Fruit fly (Drosophila melanogaster) S2 (cell line): ENCODE results near the gene CtIP.

ENCODE experiments used
- CG8478 ChIP-seq: fragments of >200 bp; optimal IDR thresholded peaks from 2 replicates; lab custom pipeline; 2018
- CTCF ChIP-seq, 2 experiments: fragments of >200 bp; optimal IDR thresholded peaks; 2 replicates each; lab custom pipeline; 2018

The CtIP gene

DNA sequence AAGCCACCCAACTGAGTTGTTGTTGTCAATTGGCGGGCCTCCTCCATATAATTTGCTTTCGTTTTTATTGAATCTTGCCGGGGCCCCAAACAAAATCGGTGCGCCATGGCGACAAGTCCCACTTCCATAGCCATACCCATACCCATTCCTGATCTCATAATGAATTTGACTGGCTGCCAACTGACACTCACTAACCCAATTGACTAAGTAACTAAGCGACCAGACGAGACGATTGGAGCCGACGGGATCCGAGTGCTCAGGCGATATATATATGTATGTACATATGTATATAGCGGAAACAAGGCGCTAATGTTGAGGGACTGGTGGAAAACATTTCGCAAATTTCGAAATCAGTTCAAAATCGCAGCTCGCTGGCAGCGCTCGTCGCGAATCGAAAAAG lies 30.5 kb downstream of the CtIP start, which contains the start of gene Tdh:
Tdh (plus strand) TSS at position 346 of the 400 bp plus-strand sequence.
- no peak for TF ChIP-seq CG8478 (lab: Kevin White, UChicago)

DNA sequence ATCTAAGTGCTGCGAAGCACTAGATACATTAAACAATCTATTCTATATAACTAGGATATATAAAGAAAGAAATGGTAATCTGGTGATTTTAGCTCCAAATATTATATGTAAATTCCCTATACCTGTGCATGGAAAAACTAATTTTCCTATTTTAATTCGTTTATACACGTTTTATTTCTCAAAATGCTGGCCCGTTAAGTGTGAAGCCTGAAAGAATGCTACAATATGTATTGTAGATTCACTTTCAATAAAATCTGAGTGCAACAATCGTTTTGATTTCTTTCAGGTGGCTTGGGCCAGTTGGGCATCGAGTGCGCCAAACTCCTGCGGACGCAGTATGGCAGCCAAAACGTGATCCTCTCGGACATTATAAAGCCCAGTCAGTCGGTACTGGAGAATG lies 31.4 kb downstream of the CtIP start:
- TF ChIP-seq CG8478 (lab: Kevin White, UChicago) (no peak), CTCF (optimal IDR thresholded peaks at IDR 0.05; lab: Kevin White, UChicago) (no peak)

DNA sequence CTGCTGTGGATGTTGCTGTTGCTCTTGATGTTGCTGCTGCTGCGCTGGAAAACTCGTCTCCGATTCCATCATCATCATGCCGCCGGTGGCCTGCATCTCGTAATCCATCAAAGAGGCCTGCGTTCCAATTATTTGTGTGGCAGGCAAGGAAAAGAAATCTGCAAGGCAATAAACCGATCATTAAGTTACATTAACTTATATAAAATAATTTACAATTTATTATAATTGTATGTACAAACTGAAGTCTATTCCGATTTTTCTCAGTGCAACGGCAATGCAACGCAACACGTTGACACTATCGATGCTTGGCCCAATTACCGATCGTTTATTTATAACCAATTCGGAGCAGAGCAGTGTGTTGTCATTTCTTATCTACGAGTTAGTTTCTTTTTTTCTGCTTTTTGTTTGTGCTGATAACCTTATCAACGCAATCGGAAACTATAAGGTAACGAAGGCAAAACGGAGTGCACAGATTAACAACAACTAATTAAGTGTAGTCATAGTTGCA lies 35.0 kb downstream of the CtIP start:
- TF ChIP-seq CG8478 (lab: Kevin White, UChicago), result no peak
- no peak for TF ChIP-seq CTCF (optimal IDR thresholded peaks at IDR 0.05; lab: Kevin White, UChicago)

DNA sequence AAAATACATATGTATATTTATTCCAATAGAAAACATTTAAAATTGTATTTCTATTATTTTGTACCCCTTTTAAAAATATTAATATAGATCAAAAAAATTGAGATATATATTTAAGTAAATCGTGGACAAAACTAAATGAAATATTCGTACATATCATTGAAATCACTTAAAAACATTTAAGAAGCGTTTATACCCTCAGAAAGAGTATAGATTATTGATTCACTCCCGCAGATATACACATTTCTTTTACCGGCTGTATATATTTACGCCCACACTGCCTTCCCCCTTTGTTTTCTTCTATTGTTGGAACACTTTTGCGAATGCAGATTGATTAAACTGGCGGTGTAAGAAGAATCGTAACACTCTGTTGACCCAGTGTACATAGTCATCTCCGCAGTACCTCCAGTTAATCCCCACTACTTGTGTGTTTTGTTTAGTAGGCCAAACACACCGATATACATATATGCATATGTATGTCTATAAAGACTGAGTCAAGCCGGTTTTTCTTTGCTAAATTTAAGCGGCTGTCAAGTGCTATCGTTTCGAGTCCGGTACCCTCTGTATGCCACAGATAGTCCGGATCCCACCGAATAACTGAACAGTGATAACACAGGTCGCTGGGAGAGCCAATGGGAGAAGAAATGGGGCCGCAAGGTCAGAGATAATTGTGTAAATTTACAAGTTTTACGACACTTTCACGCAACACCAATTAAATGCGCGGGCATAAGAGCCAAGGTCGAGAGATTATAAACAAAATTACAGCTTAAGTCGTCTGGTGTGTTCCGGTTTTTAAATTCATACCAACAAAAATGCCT lies 35.7 kb downstream of the CtIP start:
- TF ChIP-seq CG8478 (lab: Kevin White, UChicago), result no peak

DNA sequence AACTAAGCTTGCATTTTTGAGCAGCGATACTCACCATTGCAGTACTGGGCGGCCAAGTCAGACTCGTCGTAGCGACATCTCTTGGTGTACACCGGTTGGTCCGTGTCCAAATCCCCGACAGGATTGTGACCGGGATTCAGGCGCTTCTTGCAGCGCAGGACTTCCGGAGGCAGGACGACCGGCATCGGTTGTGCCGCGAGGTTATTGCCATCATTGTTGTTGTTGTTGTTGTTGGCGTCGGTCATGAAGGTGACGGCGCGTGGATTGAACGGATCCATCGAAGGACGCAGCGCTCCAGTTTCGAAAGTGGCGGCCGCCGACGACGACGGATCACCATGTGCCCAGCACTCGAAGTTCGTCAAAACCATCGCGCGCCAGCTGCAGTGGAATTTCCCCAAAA lies 36.6 kb downstream of the CtIP start:
- TF ChIP-seq CTCF (optimal IDR thresholded peaks at IDR 0.05; lab: Kevin White, UChicago), result no peak
- no peak for TF ChIP-seq CG8478 (lab: Kevin White, UChicago)

DNA sequence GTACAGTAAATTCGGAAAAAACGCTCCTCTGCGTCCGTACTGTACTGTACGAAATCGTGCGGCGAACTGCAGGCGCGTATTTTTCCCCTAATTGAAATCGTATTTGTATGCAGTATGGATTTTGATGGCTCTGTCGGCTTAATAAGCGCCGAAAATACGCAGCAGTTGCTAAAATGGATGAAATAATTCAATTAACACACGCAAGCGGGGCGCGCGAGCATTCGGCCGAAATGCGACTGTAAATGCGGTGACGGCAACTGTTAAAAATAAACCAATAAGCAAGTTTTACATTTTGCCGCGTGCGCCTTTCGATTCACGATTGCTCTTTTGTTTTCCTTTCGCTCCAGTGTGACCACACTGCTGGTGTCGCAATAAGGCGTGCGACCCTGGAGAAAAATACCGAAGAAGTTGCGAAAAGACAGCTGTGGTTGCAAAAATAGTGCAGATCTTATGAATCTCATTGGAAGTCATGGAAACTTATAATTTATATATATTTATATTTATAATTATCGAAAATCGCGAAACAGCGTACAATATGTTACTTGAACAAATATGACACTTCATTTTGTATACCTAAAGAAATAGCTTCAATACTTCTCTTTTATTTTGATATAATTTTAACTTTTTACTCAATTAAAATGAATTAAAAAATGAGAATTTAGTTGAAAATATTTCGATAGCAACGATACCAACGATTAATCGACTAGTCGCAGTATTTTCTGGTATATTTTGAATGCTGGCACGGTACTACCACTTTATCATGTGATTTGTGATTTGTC lies 37.2 kb downstream of the CtIP start, which contains the start of the genes CG32428 and CG5969:
CG32428 (minus strand) TSS at position 703 of the 779 bp plus-strand sequence.
CG5969 (plus strand) TSS at position 763 of the 779 bp plus-strand sequence.
- TF ChIP-seq CG8478 (lab: Kevin White, UChicago) (no peak), CTCF (optimal IDR thresholded peaks at IDR 0.05; lab: Kevin White, UChicago) (no peak)

DNA sequence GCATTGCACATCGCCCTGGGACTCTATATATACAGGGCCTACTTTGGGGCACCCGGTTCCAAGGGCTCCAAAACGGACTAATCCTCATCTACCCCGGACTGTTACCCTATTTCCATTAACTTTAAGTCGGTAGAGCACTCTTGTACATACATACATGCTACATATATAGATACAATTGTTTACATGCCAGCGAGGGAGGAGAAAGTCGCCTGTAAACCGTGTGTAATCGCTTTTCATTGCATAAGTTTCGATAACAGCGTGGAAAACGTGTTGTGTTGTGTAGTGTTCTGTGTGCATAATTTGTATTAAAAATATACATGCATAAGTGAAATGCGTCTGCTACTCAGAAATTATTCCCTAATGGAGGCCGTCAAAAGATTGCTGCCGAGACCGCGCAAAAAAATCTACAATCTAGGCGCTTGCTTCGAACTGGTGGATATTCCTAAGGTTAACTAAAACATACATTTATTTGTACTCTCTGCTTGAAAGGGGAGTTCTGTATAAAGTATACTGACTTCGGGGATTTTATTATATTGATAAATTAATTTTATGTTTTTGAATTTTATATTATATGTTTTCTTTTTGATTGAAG lies 38.2 kb downstream of the CtIP start, which contains the start of gene isoQC:
isoQC (plus strand) TSS at position 270 of the 592 bp plus-strand sequence.
- no peak for TF ChIP-seq CTCF (optimal IDR thresholded peaks at IDR 0.05; lab: Kevin White, UChicago)
- no peak for TF ChIP-seq CG8478 (lab: Kevin White, UChicago)

DNA sequence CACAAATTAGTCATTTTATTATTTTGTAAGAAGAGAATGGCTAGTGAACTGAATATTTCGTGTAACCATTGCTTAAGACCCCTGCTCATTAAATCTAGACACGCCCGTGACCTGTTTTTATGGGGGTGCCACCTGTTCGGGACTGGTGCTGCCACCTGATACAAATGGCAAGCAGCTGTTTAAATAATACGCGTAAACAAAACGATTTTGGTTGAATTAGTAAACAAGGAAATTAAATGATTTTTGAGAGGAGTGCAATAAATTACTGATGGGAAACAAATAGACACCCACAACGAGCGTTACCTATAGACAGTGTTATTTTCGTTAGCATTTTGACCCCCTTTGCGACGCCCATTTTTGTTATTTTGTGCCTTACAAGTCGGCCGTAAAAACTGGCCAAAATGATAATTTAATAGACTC lies 38.7 kb downstream of the CtIP start:
- no peak for TF ChIP-seq CTCF (optimal IDR thresholded peaks at IDR 0.05; lab: Kevin White, UChicago)
- TF ChIP-seq CG8478 (lab: Kevin White, UChicago), result no peak

DNA sequence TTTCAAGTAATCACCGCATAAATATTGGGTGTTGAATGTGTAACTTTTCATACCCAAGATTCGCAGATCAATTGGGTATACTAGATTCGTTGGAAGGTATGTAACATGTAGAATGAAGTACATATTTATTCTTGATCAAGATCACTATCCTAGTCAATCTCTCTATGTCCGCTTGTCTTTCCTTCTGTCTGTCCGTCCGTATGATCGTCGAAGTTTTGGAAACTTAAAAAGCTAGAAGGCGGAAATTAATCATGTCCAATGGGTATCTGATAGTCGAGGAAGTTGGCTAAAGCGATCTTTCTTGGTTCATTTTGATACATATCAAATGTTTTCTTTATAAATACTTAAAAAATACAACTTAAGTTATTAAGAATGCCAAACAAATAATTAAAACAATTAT lies 51.6 kb downstream of the CtIP start:
- TF ChIP-seq CG8478 (lab: Kevin White, UChicago) (no peak), CTCF (optimal IDR thresholded peaks at IDR 0.05; lab: Kevin White, UChicago) (no peak)
